Fruit fly (Drosophila melanogaster) whole organism, embryonic: ENCODE results near the gene Slimp.
A peak's percentile ranks its signal among the peaks of the same experiment; 100 is the strongest.

ENCODE experiments used
- B-H1 ChIP-seq: fragments of 200-800 bp; sonication (Bioruptor generic); IDR thresholded peaks from 3 replicates; pipeline ENCODE4 v1.3.6; 2022; ENCODE audit warnings: missing biosample characterization, missing genetic modification characterization
- BEAF-32 ChIP-seq: fragments of 200-800 bp; sonication (Bioruptor generic); optimal IDR thresholded peaks from 3 replicates; lab custom pipeline; 2017; ENCODE audit warnings: missing biosample characterization, missing genetic modification characterization, mild to moderate bottlenecking, moderate library complexity, missing genetic modification reagents
- CG1024 ChIP-seq: fragments of 200-800 bp; sonication (Bioruptor generic); IDR thresholded peaks from 2 replicates; pipeline ENCODE4 v1.3.6; 2022; ENCODE audit warnings: missing biosample characterization, missing genetic modification characterization
- CG10274 ChIP-seq: fragments of 200-800 bp; sonication (Bioruptor generic); optimal IDR thresholded peaks from 3 replicates; lab custom pipeline; 2017; ENCODE audit warnings: missing biosample characterization, mild to moderate bottlenecking, missing genetic modification characterization
- CG11085 ChIP-seq: fragments of 200-800 bp; sonication (Bioruptor generic); IDR thresholded peaks from 2 replicates; pipeline ENCODE4 v1.3.6; 2022; ENCODE audit warnings: missing biosample characterization, missing genetic modification characterization
- CG11247 ChIP-seq: fragments of 200-800 bp; sonication (Bioruptor generic); IDR thresholded peaks from 2 replicates; pipeline ENCODE4 v1.3.6; 2022; ENCODE audit warnings: missing biosample characterization, missing genetic modification characterization
- CG11695 ChIP-seq: fragments of 200-800 bp; sonication (Bioruptor generic); IDR thresholded peaks from 3 replicates; pipeline ENCODE4 v1.3.6; 2022; ENCODE audit warnings: missing biosample characterization, missing genetic modification characterization
- CG12942 ChIP-seq: fragments of 200-800 bp; sonication (Bioruptor generic); optimal IDR thresholded peaks from 3 replicates; lab custom pipeline; 2016; ENCODE audit warnings: missing biosample characterization, missing genetic modification characterization
- CG14050 ChIP-seq: fragments of 200-800 bp; sonication (Bioruptor generic); IDR thresholded peaks from 3 replicates; pipeline ENCODE4 v1.3.6; 2022; ENCODE audit warnings: missing biosample characterization, missing genetic modification characterization
- CG16813 ChIP-seq: fragments of 200-800 bp; sonication (Bioruptor generic); IDR thresholded peaks from 3 replicates; pipeline ENCODE4 v1.3.6; 2022; ENCODE audit warnings: missing biosample characterization, missing genetic modification characterization; ENCODE audit not compliant: partially characterized antibody
- CG17568 ChIP-seq: fragments of 200-800 bp; sonication (Bioruptor generic); optimal IDR thresholded peaks from 2 replicates; lab custom pipeline; 2018; ENCODE audit warnings: missing biosample characterization, mild to moderate bottlenecking, missing genetic modification characterization, moderate library complexity
- CG17912 ChIP-seq: fragments of 200-800 bp; sonication (Bioruptor generic); optimal IDR thresholded peaks from 2 replicates; lab custom pipeline; 2018; ENCODE audit warnings: missing biosample characterization, mild to moderate bottlenecking, missing genetic modification characterization
- CG2875 ChIP-seq: fragments of 200-800 bp; sonication (Bioruptor generic); optimal IDR thresholded peaks from 2 replicates; lab custom pipeline; 2017; ENCODE audit warnings: missing biosample characterization, mild to moderate bottlenecking, missing genetic modification characterization, missing genetic modification reagents
- CG30403 ChIP-seq: fragments of 200-800 bp; sonication (Bioruptor generic); optimal IDR thresholded peaks from 3 replicates; lab custom pipeline; 2016; ENCODE audit warnings: missing biosample characterization, missing genetic modification characterization
- CG3065 ChIP-seq: fragments of 200-800 bp; sonication (Bioruptor generic); optimal IDR thresholded peaks from 2 replicates; lab custom pipeline; 2016; ENCODE audit warnings: missing biosample characterization, missing genetic modification characterization
- CG3407 ChIP-seq: fragments of 200-800 bp; sonication (Bioruptor generic); optimal IDR thresholded peaks from 2 replicates; lab custom pipeline; 2018; ENCODE audit warnings: missing biosample characterization, mild to moderate bottlenecking, missing genetic modification characterization
- CG3726 ChIP-seq: fragments of 200-800 bp; sonication (Bioruptor generic); IDR thresholded peaks from 3 replicates; pipeline ENCODE4, ENCODE4 v1.3.6; 2022; ENCODE audit warnings: missing biosample characterization, missing genetic modification characterization
- CG3838 ChIP-seq: fragments of 200-800 bp; sonication (Bioruptor generic); optimal IDR thresholded peaks from 3 replicates; lab custom pipeline; 2016; ENCODE audit warnings: missing biosample characterization, missing genetic modification characterization
- CG3995 ChIP-seq: fragments of 200-800 bp; sonication (Bioruptor generic); optimal IDR thresholded peaks from 3 replicates; lab custom pipeline; 2016; ENCODE audit warnings: missing biosample characterization, missing genetic modification characterization
- CG9727 ChIP-seq: fragments of 200-800 bp; sonication (Bioruptor generic); optimal IDR thresholded peaks from 3 replicates; lab custom pipeline; 2017; ENCODE audit warnings: missing biosample characterization, mild to moderate bottlenecking, missing genetic modification characterization
- Camta ChIP-seq: fragments of 200-800 bp; sonication (Bioruptor generic); optimal IDR thresholded peaks from 2 replicates; lab custom pipeline; 2016; ENCODE audit warnings: missing biosample characterization, missing genetic modification characterization
- Dfd ChIP-seq, 2 experiments: fragments of >200 bp; optimal IDR thresholded peaks; 2 replicates each; lab custom pipeline; 2017; ENCODE audit warnings: missing biosample characterization in 2 of 2, missing genetic modification characterization in 2 of 2
- Doc2 ChIP-seq: fragments of 200-800 bp; sonication (Bioruptor generic); IDR thresholded peaks from 2 replicates; pipeline ENCODE4 v1.3.6; 2022; ENCODE audit warnings: missing biosample characterization, missing genetic modification characterization
- Dp ChIP-seq: fragments of 200-800 bp; sonication (Bioruptor generic); optimal IDR thresholded peaks from 2 replicates; lab custom pipeline; 2018; ENCODE audit warnings: missing biosample characterization, mild to moderate bottlenecking, missing genetic modification characterization, moderate library complexity
- Drgx ChIP-seq: fragments of 200-800 bp; sonication (Bioruptor generic); IDR thresholded peaks from 2 replicates; pipeline ENCODE4 v1.3.6; 2022; ENCODE audit warnings: missing biosample characterization, missing genetic modification characterization
- Elba2 ChIP-seq: fragments of 200-800 bp; sonication (Bioruptor generic); optimal IDR thresholded peaks from 3 replicates; lab custom pipeline; 2016; ENCODE audit warnings: missing biosample characterization, missing genetic modification characterization
- Fer1 ChIP-seq: fragments of 200-800 bp; sonication (Bioruptor generic); optimal IDR thresholded peaks from 2 replicates; lab custom pipeline; 2017; ENCODE audit warnings: missing biosample characterization, mild to moderate bottlenecking, missing genetic modification characterization
- Fer3 ChIP-seq: fragments of 200-800 bp; sonication (Bioruptor generic); optimal IDR thresholded peaks from 2 replicates; lab custom pipeline; 2018; ENCODE audit warnings: missing biosample characterization, mild to moderate bottlenecking, missing genetic modification characterization, moderate library complexity
- Lim3 ChIP-seq: fragments of 200-800 bp; sonication (Bioruptor generic); IDR thresholded peaks from 2 replicates; pipeline ENCODE4 v1.3.6; 2022; ENCODE audit warnings: missing biosample characterization, missing genetic modification characterization
- NC2β ChIP-seq: fragments of 200-800 bp; sonication (Bioruptor generic); optimal IDR thresholded peaks from 2 replicates; lab custom pipeline; 2016; ENCODE audit warnings: missing biosample characterization, missing genetic modification characterization
- Sry-β ChIP-seq: fragments of 200-800 bp; sonication (Bioruptor generic); optimal IDR thresholded peaks from 2 replicates; lab custom pipeline; 2018; ENCODE audit warnings: missing biosample characterization, mild to moderate bottlenecking, missing genetic modification characterization, moderate library complexity
- Tbp ChIP-seq: fragments of >200 bp; optimal IDR thresholded peaks from 2 replicates; lab custom pipeline; 2018; ENCODE audit warnings: missing biosample characterization, missing genetic modification characterization
- ato ChIP-seq: fragments of 200-800 bp; sonication (Bioruptor generic); IDR thresholded peaks from 2 replicates; pipeline ENCODE4 v1.3.6; 2022; ENCODE audit warnings: missing biosample characterization, missing genetic modification characterization; ENCODE audit not compliant: partially characterized antibody
- bab2 ChIP-seq: fragments of 200-800 bp; sonication (Bioruptor generic); optimal IDR thresholded peaks from 2 replicates; lab custom pipeline; 2016; ENCODE audit warnings: missing biosample characterization, missing genetic modification characterization
- cato ChIP-seq: fragments of 200-800 bp; sonication (Bioruptor generic); optimal IDR thresholded peaks from 2 replicates; lab custom pipeline; 2016; ENCODE audit warnings: missing biosample characterization, missing genetic modification characterization, borderline replicate concordance
- caup ChIP-seq: fragments of 200-800 bp; sonication (Bioruptor generic); optimal IDR thresholded peaks from 3 replicates; lab custom pipeline; 2017; ENCODE audit warnings: missing biosample characterization, mild to moderate bottlenecking, missing genetic modification characterization, moderate library complexity; ENCODE audit not compliant: severe bottlenecking
- da ChIP-seq: fragments of 200-800 bp; sonication (Bioruptor generic); optimal IDR thresholded peaks from 2 replicates; lab custom pipeline; 2016; ENCODE audit warnings: missing biosample characterization, missing genetic modification characterization
- fru ChIP-seq: fragments of >200 bp; optimal IDR thresholded peaks from 2 replicates; lab custom pipeline; 2017
- gcm2 ChIP-seq: fragments of 200-800 bp; sonication (Bioruptor generic); optimal IDR thresholded peaks from 2 replicates; lab custom pipeline; 2016; ENCODE audit warnings: missing biosample characterization, missing genetic modification characterization
- grau ChIP-seq: fragments of 200-800 bp; optimal IDR thresholded peaks from 3 replicates; lab custom pipeline; 2019; ENCODE audit warnings: missing biosample characterization, mild to moderate bottlenecking, missing genetic modification characterization, moderate library complexity
- lmd ChIP-seq: fragments of 200-800 bp; sonication (Bioruptor generic); IDR thresholded peaks from 2 replicates; pipeline ENCODE4 v1.3.6; 2022; ENCODE audit warnings: missing biosample characterization, missing genetic modification characterization
- lov ChIP-seq, 2 experiments: fragments of 200-800 bp in 1 of 2; fragments of >200 bp in 1 of 2; sonication (Bioruptor generic) in 1 of 2; IDR thresholded peaks in 1 of 2; optimal IDR thresholded peaks in 1 of 2; 2 replicates in 1 of 2; 3 replicates in 1 of 2; pipeline versions ENCODE4 v1.3.6 to Lab custom; 2017 to 2022; ENCODE audit warnings: missing biosample characterization in 1 of 2, missing genetic modification characterization in 1 of 2
- oc ChIP-seq: fragments of 200-800 bp; sonication (Bioruptor generic); optimal IDR thresholded peaks from 2 replicates; lab custom pipeline; 2018; ENCODE audit warnings: missing biosample characterization, mild to moderate bottlenecking, missing genetic modification characterization, moderate library complexity
- pan ChIP-seq, 4 experiments: fragments of >200 bp in 3 of 4; fragments of 200-800 bp in 1 of 4; sonication (Bioruptor generic) in 1 of 4; optimal IDR thresholded peaks in 3 of 4; IDR thresholded peaks in 1 of 4; 2 replicates each; pipeline versions ENCODE4 v1.3.6 to Lab custom; 2017 to 2022; ENCODE audit warnings: missing biosample characterization in 2 of 4, missing genetic modification characterization in 2 of 4, mixed read lengths in 1 of 4
- salm ChIP-seq: fragments of 200-800 bp; sonication (Bioruptor generic); optimal IDR thresholded peaks from 2 replicates; lab custom pipeline; 2018; ENCODE audit warnings: missing biosample characterization, mild to moderate bottlenecking, missing genetic modification characterization
- sr ChIP-seq: fragments of 200-800 bp; sonication (Bioruptor generic); IDR thresholded peaks from 3 replicates; pipeline ENCODE4 v1.3.6; 2022; ENCODE audit warnings: missing biosample characterization, missing genetic modification characterization
- ttk ChIP-seq: fragments of 200-800 bp; sonication (Bioruptor generic); IDR thresholded peaks from 2 replicates; pipeline ENCODE4 v2.1.2; 2022; ENCODE audit warnings: missing biosample characterization, missing genetic modification characterization
- yki ChIP-seq: fragments of >200 bp; optimal IDR thresholded peaks from 3 replicates; lab custom pipeline; 2018

Gene Slimp

DNA sequence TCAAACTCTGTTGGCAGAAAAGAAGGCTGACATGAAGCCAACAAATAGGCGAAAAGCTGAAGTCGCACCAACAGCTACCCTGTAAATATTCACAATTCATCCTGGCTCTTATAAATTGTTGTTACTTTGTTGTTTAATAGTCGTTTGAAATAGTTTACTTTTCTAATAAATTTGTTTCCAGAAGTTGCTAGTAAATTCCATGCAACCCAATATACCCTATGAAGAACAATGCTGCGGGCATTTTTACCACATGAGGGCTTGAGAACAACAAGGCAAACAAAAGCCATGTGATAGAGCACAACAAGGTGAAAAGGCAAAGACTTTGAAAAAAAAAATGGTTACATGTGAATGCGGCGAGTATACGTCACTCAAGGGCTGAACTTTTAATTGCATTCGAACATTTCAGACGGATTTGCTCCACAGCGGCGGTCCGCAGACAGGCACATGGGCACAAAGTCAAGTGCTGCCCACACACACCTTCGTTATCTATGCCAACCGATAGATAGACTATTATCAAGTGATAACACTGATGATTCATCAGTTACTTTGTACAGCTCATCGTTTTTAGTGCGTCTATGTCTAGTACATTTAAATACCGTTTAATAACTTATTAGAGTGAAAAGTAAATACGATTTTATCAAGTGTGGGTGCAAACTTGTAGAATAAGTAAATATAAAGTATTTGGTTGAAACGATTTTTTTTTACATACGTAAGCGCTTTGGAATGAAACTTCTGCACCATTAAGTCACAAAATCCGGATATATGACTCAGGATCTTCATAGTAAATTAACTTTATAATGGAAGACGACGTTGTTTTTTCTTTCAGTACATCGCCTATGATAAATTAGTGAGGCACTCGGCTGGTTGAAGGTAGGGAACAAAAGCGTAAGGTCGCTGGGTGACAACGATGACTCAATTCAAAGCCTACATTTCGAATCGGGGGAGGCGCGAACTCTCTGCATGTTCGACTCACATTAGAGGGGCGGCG lies 49.4 kb downstream of the Slimp start (continued):
- no peak for TF ChIP-seq lov (optimal IDR thresholded peaks at IDR 0.05; lab: Kevin White, UChicago)
- peak; percentile 61; the same call in 1 of the 3 replicates for TF ChIP-seq lov (GFP tag; IDR thresholded peaks at IDR 0.05; lab: Robert Waterston, UW)
- no peak for TF ChIP-seq CG2875 (GFP tag; lab: Kevin White, UChicago)
- TF ChIP-seq CG11247 (GFP tag; lab: Robert Waterston, UW) = peak; percentile 69
- no peak for TF ChIP-seq Sry-β (GFP tag; lab: Kevin White, UChicago)
- peak; percentile 72 for TF ChIP-seq CG12942 (GFP tag; lab: Kevin White, UChicago)
- TF ChIP-seq CG10274 = peak; percentile 59
- no peak for TF ChIP-seq BEAF-32
- peak; percentile 69 for TF ChIP-seq Fer1
- TF ChIP-seq Dp (GFP tag; lab: Kevin White, UChicago) = no peak
- no peak for TF ChIP-seq CG3838 (GFP tag; lab: Kevin White, UChicago)
- TF ChIP-seq yki (lab: Kevin White, UChicago) = no peak
- peak; percentile 73 for TF ChIP-seq caup
- no peak for TF ChIP-seq CG17912 (GFP tag; lab: Kevin White, UChicago)
- TF ChIP-seq CG3407 (GFP tag; lab: Kevin White, UChicago) = peak; percentile 16
- TF ChIP-seq Lim3 (GFP tag; lab: Robert Waterston, UW) = peak; percentile 62; the same call in 1 of the 2 replicates
- TF ChIP-seq CG14050 (GFP tag; lab: Robert Waterston, UW) = peak; percentile 76
- peak; percentile 57 for TF ChIP-seq CG1024
- TF ChIP-seq CG11695 (GFP tag; lab: Robert Waterston, UW) = peak; percentile 82
- TF ChIP-seq Elba2 = no peak
- peak; percentile 64 for TF ChIP-seq CG30403 (GFP tag; lab: Kevin White, UChicago)
- peak; percentile 40; the same call in 2 of the 3 replicates for TF ChIP-seq sr (GFP tag; lab: Robert Waterston, UW)
- peak; percentile 81 for TF ChIP-seq Drgx (GFP tag; lab: Robert Waterston, UW)
- TF ChIP-seq da = peak; percentile 17
- TF ChIP-seq Dfd (GFP tag; optimal IDR thresholded peaks at IDR 0.05; lab: Kevin White, UChicago) = no peak
- TF ChIP-seq ato (GFP tag; lab: Robert Waterston, UW) = no peak
- TF ChIP-seq CG3065 = peak; percentile 68
- peak; percentile 77 for TF ChIP-seq oc (tag; lab: Kevin White, UChicago)
- TF ChIP-seq CG11085 = peak; percentile 86
- TF ChIP-seq Tbp (GFP tag; lab: Kevin White, UChicago) = no peak
- peak; percentile 85 for TF ChIP-seq bab2
- TF ChIP-seq NC2β (GFP tag; lab: Kevin White, UChicago) = peak; percentile 78
- TF ChIP-seq CG16813 = no peak
- TF ChIP-seq CG3995 (GFP tag; lab: Kevin White, UChicago) = no peak
- peak; percentile 76 for TF ChIP-seq CG9727 (GFP tag; lab: Kevin White, UChicago)
- peak; percentile 84 for TF ChIP-seq Camta (GFP tag; lab: Kevin White, UChicago)
- TF ChIP-seq Doc2 (GFP tag; lab: Robert Waterston, UW) = no peak
- no peak for TF ChIP-seq salm
- peak; percentile 71 for TF ChIP-seq CG17568 (GFP tag; lab: Kevin White, UChicago)
- TF ChIP-seq CG3726 (GFP tag; lab: Robert Waterston, UW) = peak; percentile 84
- TF ChIP-seq lmd (GFP tag; lab: Robert Waterston, UW) = peak; percentile 87
- TF ChIP-seq fru (lab: Kevin White, UChicago) = no peak
- TF ChIP-seq Fer3 (tag; lab: Kevin White, UChicago) = peak; percentile 79
- TF ChIP-seq gcm2 (GFP tag; lab: Kevin White, UChicago) = peak; percentile 62
- peak; percentile 36 for TF ChIP-seq cato (GFP tag; lab: Kevin White, UChicago)
- TF ChIP-seq ttk = peak; percentile 69
- TF ChIP-seq grau (tag; lab: Kevin White, UChicago) = peak; percentile 79
- no peak for TF ChIP-seq pan (optimal IDR thresholded peaks at IDR 0.05; lab: Kevin White, UChicago)
- TF ChIP-seq pan (GFP tag; optimal IDR thresholded peaks at IDR 0.05 in 1 of 2, IDR thresholded peaks at IDR 0.05 in 1 of 2) = peak in 1 of 2 experiments; percentile 90
- TF ChIP-seq B-H1 (GFP tag; lab: Robert Waterston, UW) = peak; percentile 85
